Worm (Caenorhabditis elegans): ENCODE data around the gene K07G6.1.

- no peak for TF ChIP-seq him-1 (tag; optimal IDR thresholded peaks at IDR 0.05)
- TF ChIP-seq lag-1 (GFP tag; IDR thresholded peaks at IDR 0.05) = no peak
- TF ChIP-seq ztf-26 (tag; optimal IDR thresholded peaks at IDR 0.05) = no peak
- no peak for TF ChIP-seq unc-62 (GFP tag; optimal IDR thresholded peaks at IDR 0.05)
- TF ChIP-seq ceh-100 (GFP tag; IDR thresholded peaks at IDR 0.05) = no peak
- no peak for TF ChIP-seq unc-130 (GFP tag; optimal IDR thresholded peaks at IDR 0.05)
Measured at ce11 chrII:1742535-1742934, 1.2 kb downstream of the K07G6.1 start, which contains the start of gene F36H5.12.
